Worm (Caenorhabditis elegans): ENCODE data around the gene K12B6.11.

Gene K12B6.11

ce11 chrV:6247397-6247796, 41.3 kb upstream of the K12B6.11 start (continued):
- TF ChIP-seq nhr-41 (GFP tag; IDR thresholded peaks at IDR 0.05): no peak
- TF ChIP-seq zag-1 (tag; optimal IDR thresholded peaks at IDR 0.05): no peak
- TF ChIP-seq ctbp-1 (GFP tag; IDR thresholded peaks at IDR 0.05): no peak
- TF ChIP-seq lsy-2 (tag; optimal IDR thresholded peaks at IDR 0.05): peak in 1 of 2 experiments; percentile 75
- TF ChIP-seq egl-27 (tag; optimal IDR thresholded peaks at IDR 0.05): no peak
- no peak for TF ChIP-seq jun-1 (tag; optimal IDR thresholded peaks at IDR 0.05)
- TF ChIP-seq spr-1 (tag; optimal IDR thresholded peaks at IDR 0.05): peak; percentile 20
- no peak for TF ChIP-seq ceh-32 (tag; optimal IDR thresholded peaks at IDR 0.05; ENCODE audit: poor library complexity)
- no peak for TF ChIP-seq sdz-12 (GFP tag; optimal IDR thresholded peaks at IDR 0.05)
- no peak for TF ChIP-seq mdt-29 (GFP tag; IDR thresholded peaks at IDR 0.05)
- TF ChIP-seq Y105C5A.15 (GFP tag; IDR thresholded peaks at IDR 0.05): no peak
- TF ChIP-seq spr-3 (GFP tag; optimal IDR thresholded peaks at IDR 0.05): no peak
- no peak for TF ChIP-seq vab-7 (GFP tag; IDR thresholded peaks at IDR 0.05)
- peak; percentile 67 for TF ChIP-seq hlh-30 (tag; optimal IDR thresholded peaks at IDR 0.05; ENCODE audit: insufficient read depth)
- TF ChIP-seq nhr-25 (tag; optimal IDR thresholded peaks at IDR 0.05; ENCODE audit: borderline replicate concordance, insufficient read depth): peak; percentile 65
- TF ChIP-seq ama-1 (optimal IDR thresholded peaks at IDR 0.05): no peak
- TF ChIP-seq lin-29 (GFP tag; IDR thresholded peaks at IDR 0.05): no peak
- peak; percentile 4 for TF ChIP-seq nhr-102 (tag; optimal IDR thresholded peaks at IDR 0.05)
- no peak for TF ChIP-seq daf-16 (GFP tag; optimal IDR thresholded peaks at IDR 0.05)
- TF ChIP-seq daf-16 (tag; optimal IDR thresholded peaks at IDR 0.05): peak; percentile 7
- no peak for TF ChIP-seq daf-8 (GFP tag; IDR thresholded peaks at IDR 0.05)
- no peak for TF ChIP-seq nhr-6 (tag; optimal IDR thresholded peaks at IDR 0.05)
- TF ChIP-seq mdl-1 (tag; optimal IDR thresholded peaks at IDR 0.05): peak; percentile 31 to 86
- TF ChIP-seq skn-1 (tag; optimal IDR thresholded peaks at IDR 0.05): no peak
- TF ChIP-seq lir-3 (tag; optimal IDR thresholded peaks at IDR 0.05): no peak
- peak in 1 of 2 experiments; percentile 98 for TF ChIP-seq unc-62 (GFP tag; optimal IDR thresholded peaks at IDR 0.05 in 1 of 2)
- TF ChIP-seq unc-62 (tag; optimal IDR thresholded peaks at IDR 0.05): no peak
- no peak for TF ChIP-seq nhr-77 (tag; optimal IDR thresholded peaks at IDR 0.05)
- TF ChIP-seq F10B5.3 (tag; optimal IDR thresholded peaks at IDR 0.05): no peak
- TF ChIP-seq cey-2 (tag; optimal IDR thresholded peaks at IDR 0.05; ENCODE audit: borderline replicate concordance, insufficient read depth): peak; percentile 91
- no peak for TF ChIP-seq lin-38 (GFP tag; IDR thresholded peaks at IDR 0.05)
- no peak for TF ChIP-seq D1046.2 (GFP tag; IDR thresholded peaks at IDR 0.05)
- no peak for TF ChIP-seq fos-1 (tag; optimal IDR thresholded peaks at IDR 0.05)
- TF ChIP-seq dmd-6 (GFP tag; IDR thresholded peaks at IDR 0.05): peak; percentile 97
- no peak for TF ChIP-seq zip-11 (GFP tag; IDR thresholded peaks at IDR 0.05)
- TF ChIP-seq hlh-11 (tag; optimal IDR thresholded peaks at IDR 0.05): peak; percentile 88
- no peak for TF ChIP-seq nhr-237 (tag; optimal IDR thresholded peaks at IDR 0.05)
- TF ChIP-seq tra-1 (GFP tag; IDR thresholded peaks at IDR 0.05): peak; percentile 41; the same call in 1 of the 2 replicates
- TF ChIP-seq ceh-28 (tag; optimal IDR thresholded peaks at IDR 0.05): no peak
- no peak for TF ChIP-seq madf-5 (GFP tag; IDR thresholded peaks at IDR 0.05)
- TF ChIP-seq T26A8.4 (GFP tag; IDR thresholded peaks at IDR 0.05): no peak
- peak; percentile 63; the same call in 1 of the 2 replicates for TF ChIP-seq php-3 (GFP tag; IDR thresholded peaks at IDR 0.05)
- TF ChIP-seq F44E2.7 (GFP tag; IDR thresholded peaks at IDR 0.05): no peak
- no peak for TF ChIP-seq dpl-1 (GFP tag; optimal IDR thresholded peaks at IDR 0.05)
- peak; percentile 99 for TF ChIP-seq nhr-48 (tag; optimal IDR thresholded peaks at IDR 0.05)
- no peak for TF ChIP-seq zfp-2 (tag; optimal IDR thresholded peaks at IDR 0.05)
- peak; percentile 76 for TF ChIP-seq gei-8 (GFP tag; optimal IDR thresholded peaks at IDR 0.05)
- TF ChIP-seq aly-2 (tag; optimal IDR thresholded peaks at IDR 0.05): no peak
- no peak for TF ChIP-seq ces-1 (GFP tag; optimal IDR thresholded peaks at IDR 0.05)
- TF ChIP-seq mxl-3 (GFP tag; optimal IDR thresholded peaks at IDR 0.05): peak; percentile 78
- no peak for TF ChIP-seq set-16 (GFP tag; IDR thresholded peaks at IDR 0.05)
- no peak for TF ChIP-seq lin-15B (tag; optimal IDR thresholded peaks at IDR 0.05)

Measured in whole organism, L4 larva.